Worm (Caenorhabditis elegans): ENCODE results near the gene str-156.

str-156 gene

ce11 chrIV:4930045-4930444 lies 16.9 kb downstream of the str-156 start, which contains the start of gene Y9C9A.8:
Gene Y9C9A.8, plus strand, starts transcription at chrIV:4930345.
- no peak for TF ChIP-seq drap-1 (GFP tag; optimal IDR thresholded peaks at IDR 0.05)
- no peak for TF ChIP-seq snpc-4 (tag; optimal IDR thresholded peaks at IDR 0.05)
- no peak for TF ChIP-seq ham-2 (GFP tag; optimal IDR thresholded peaks at IDR 0.05)
- TF ChIP-seq ceh-83 (GFP tag; optimal IDR thresholded peaks at IDR 0.05), result no peak
- no peak for TF ChIP-seq sem-2 (GFP tag; optimal IDR thresholded peaks at IDR 0.05)
- TF ChIP-seq zip-8 (tag; optimal IDR thresholded peaks at IDR 0.05), result no peak

- TF ChIP-seq nhr-76 (tag; optimal IDR thresholded peaks at IDR 0.05), result no peak
- no peak for TF ChIP-seq ceh-43 (GFP tag; optimal IDR thresholded peaks at IDR 0.05)
- no peak for TF ChIP-seq nhr-12 (tag; optimal IDR thresholded peaks at IDR 0.05)
- TF ChIP-seq blmp-1 (tag; optimal IDR thresholded peaks at IDR 0.05), result no peak
- TF ChIP-seq ztf-11 (tag; optimal IDR thresholded peaks at IDR 0.05), result no peak
- TF ChIP-seq ham-2 (GFP tag; optimal IDR thresholded peaks at IDR 0.05), result no peak
- TF ChIP-seq cnd-1 (tag; optimal IDR thresholded peaks at IDR 0.05), result no peak
- no peak for TF ChIP-seq unc-120 (tag; optimal IDR thresholded peaks at IDR 0.05; ENCODE audit: poor library complexity, severe bottlenecking)
- no peak for TF ChIP-seq nhr-237 (tag; optimal IDR thresholded peaks at IDR 0.05)
- no peak for TF ChIP-seq elt-1 (tag; optimal IDR thresholded peaks at IDR 0.05; ENCODE audit: borderline replicate concordance, insufficient read depth)
- TF ChIP-seq lin-13 (tag; optimal IDR thresholded peaks at IDR 0.05), result no peak
- TF ChIP-seq sptf-1 (tag; optimal IDR thresholded peaks at IDR 0.05), result no peak
- no peak for TF ChIP-seq flh-1 (GFP tag; optimal IDR thresholded peaks at IDR 0.05)
- no peak for TF ChIP-seq ceh-83 (GFP tag; optimal IDR thresholded peaks at IDR 0.05)
- no peak for TF ChIP-seq nhr-2 (tag; optimal IDR thresholded peaks at IDR 0.05)
- TF ChIP-seq bed-3 (GFP tag; optimal IDR thresholded peaks at IDR 0.05), result no peak
- TF ChIP-seq snpc-4 (tag; optimal IDR thresholded peaks at IDR 0.05), result no peak
- no peak for TF ChIP-seq elt-3 (tag; optimal IDR thresholded peaks at IDR 0.05)
- no peak for TF ChIP-seq sem-2 (GFP tag; optimal IDR thresholded peaks at IDR 0.05)
- no peak for TF ChIP-seq zip-8 (tag; optimal IDR thresholded peaks at IDR 0.05)
Observed at ce11 chrIV:4930754-4931322, 17.6 kb downstream of the str-156 start.

ce11 chrIV:4934103-4934502 lies 20.9 kb downstream of the str-156 start, which contains the start of gene str-153:
Gene str-153, plus strand, starts transcription at chrIV:4934403.
- no peak for TF ChIP-seq mab-5 (tag; optimal IDR thresholded peaks at IDR 0.05)
- no peak for TF ChIP-seq snpc-4 (tag; optimal IDR thresholded peaks at IDR 0.05)
- no peak for TF ChIP-seq unc-120 (tag; optimal IDR thresholded peaks at IDR 0.05; ENCODE audit: poor library complexity, severe bottlenecking)
- no peak for TF ChIP-seq sem-2 (GFP tag; optimal IDR thresholded peaks at IDR 0.05)
- TF ChIP-seq mls-2 (tag; optimal IDR thresholded peaks at IDR 0.05), result no peak
- no peak for TF ChIP-seq elt-3 (tag; optimal IDR thresholded peaks at IDR 0.05)
- no peak for TF ChIP-seq lsy-2 (tag; optimal IDR thresholded peaks at IDR 0.05)
- no peak for TF ChIP-seq ceh-43 (GFP tag; optimal IDR thresholded peaks at IDR 0.05)
- no peak for TF ChIP-seq unc-62 (GFP tag; optimal IDR thresholded peaks at IDR 0.05)
- TF ChIP-seq nhr-2 (tag; optimal IDR thresholded peaks at IDR 0.05), result no peak
- TF ChIP-seq sptf-1 (tag; optimal IDR thresholded peaks at IDR 0.05), result no peak
- TF ChIP-seq mep-1 (tag; optimal IDR thresholded peaks at IDR 0.05), result no peak
- TF ChIP-seq lin-32 (GFP tag; optimal IDR thresholded peaks at IDR 0.05), result no peak
- no peak for TF ChIP-seq blmp-1 (tag; optimal IDR thresholded peaks at IDR 0.05)
- TF ChIP-seq cnd-1 (tag; optimal IDR thresholded peaks at IDR 0.05), result no peak
- no peak for TF ChIP-seq zip-8 (tag; optimal IDR thresholded peaks at IDR 0.05)

ce11 chrIV:4937647-4938046 lies 24.5 kb downstream of the str-156 start, which contains the start of gene fbxa-86:
Gene fbxa-86, minus strand, starts transcription at chrIV:4938013.
- TF ChIP-seq cnd-1 (tag; optimal IDR thresholded peaks at IDR 0.05), result no peak
- no peak for TF ChIP-seq lin-32 (GFP tag; optimal IDR thresholded peaks at IDR 0.05)
- TF ChIP-seq flh-1 (GFP tag; optimal IDR thresholded peaks at IDR 0.05), result no peak
- TF ChIP-seq unc-62 (GFP tag; optimal IDR thresholded peaks at IDR 0.05), result no peak
- no peak for TF ChIP-seq elt-1 (tag; optimal IDR thresholded peaks at IDR 0.05; ENCODE audit: borderline replicate concordance, insufficient read depth)
- TF ChIP-seq mep-1 (tag; optimal IDR thresholded peaks at IDR 0.05), result no peak
- no peak for TF ChIP-seq hlh-1 (tag; optimal IDR thresholded peaks at IDR 0.05)
- no peak for TF ChIP-seq tbx-8 (GFP tag; optimal IDR thresholded peaks at IDR 0.05)
- no peak for TF ChIP-seq nhr-2 (tag; optimal IDR thresholded peaks at IDR 0.05)
- TF ChIP-seq lin-13 (tag; optimal IDR thresholded peaks at IDR 0.05), result no peak
- no peak for TF ChIP-seq nhr-237 (tag; optimal IDR thresholded peaks at IDR 0.05)
- TF ChIP-seq sem-2 (GFP tag; optimal IDR thresholded peaks at IDR 0.05), result no peak
- TF ChIP-seq drap-1 (GFP tag; optimal IDR thresholded peaks at IDR 0.05), result no peak
- no peak for TF ChIP-seq elt-3 (tag; optimal IDR thresholded peaks at IDR 0.05)
- no peak for TF ChIP-seq nhr-28 (tag; optimal IDR thresholded peaks at IDR 0.05)
- TF ChIP-seq nhr-12 (tag; optimal IDR thresholded peaks at IDR 0.05), result no peak
